Fruit fly (Drosophila melanogaster) whole organism, embryonic: ENCODE measurements around the gene CG17768.
A peak's percentile ranks its signal among the peaks of the same experiment; 100 is the strongest.

Experiments used
- Bgb ChIP-seq: fragments of 200-800 bp; sonication (Bioruptor generic); IDR thresholded peaks from 2 replicates; pipeline ENCODE4 v1.3.6; 2022; ENCODE audit warnings: missing biosample characterization, missing genetic modification characterization; ENCODE audit not compliant: partially characterized antibody
- CG10654 ChIP-seq: fragments of 200-800 bp; sonication (Bioruptor generic); optimal IDR thresholded peaks from 2 replicates; lab custom pipeline; 2016; ENCODE audit warnings: missing biosample characterization, missing genetic modification characterization
- CG12071 ChIP-seq: fragments of 200-800 bp; sonication (Bioruptor generic); optimal IDR thresholded peaks from 3 replicates; lab custom pipeline; 2018; ENCODE audit warnings: missing biosample characterization, mild to moderate bottlenecking, missing genetic modification characterization
- CG13287 ChIP-seq: fragments of 200-800 bp; sonication (Bioruptor generic); IDR thresholded peaks from 2 replicates; pipeline ENCODE4 v1.3.6; 2022; ENCODE audit warnings: missing biosample characterization, missing genetic modification characterization; ENCODE audit not compliant: partially characterized antibody
- CG13424 ChIP-seq: fragments of 200-800 bp; sonication (Bioruptor generic); optimal IDR thresholded peaks from 2 replicates; lab custom pipeline; 2019; ENCODE audit warnings: missing biosample characterization, mild to moderate bottlenecking, missing genetic modification characterization, moderate library complexity
- CG14860 ChIP-seq: fragments of 200-800 bp; sonication (Bioruptor generic); IDR thresholded peaks from 3 replicates; pipeline ENCODE4 v1.3.6; 2022; ENCODE audit warnings: missing biosample characterization, missing genetic modification characterization; ENCODE audit not compliant: partially characterized antibody
- CG1603 ChIP-seq: fragments of 200-800 bp; sonication (Bioruptor generic); optimal IDR thresholded peaks from 2 replicates; lab custom pipeline; 2019; ENCODE audit warnings: missing biosample characterization, mild to moderate bottlenecking, missing genetic modification characterization, moderate library complexity
- CG18262 ChIP-seq: fragments of 200-800 bp; optimal IDR thresholded peaks from 3 replicates; lab custom pipeline; 2019; ENCODE audit warnings: missing biosample characterization, mild to moderate bottlenecking, missing genetic modification characterization, moderate library complexity
- CG18476 ChIP-seq: fragments of 200-800 bp; sonication (Bioruptor generic); optimal IDR thresholded peaks from 2 replicates; lab custom pipeline; 2016; ENCODE audit warnings: missing biosample characterization, mild to moderate bottlenecking, missing genetic modification characterization
- CG2120 ChIP-seq: fragments of 200-800 bp; sonication (Bioruptor generic); optimal IDR thresholded peaks from 3 replicates; lab custom pipeline; 2016; ENCODE audit warnings: missing biosample characterization, missing genetic modification characterization
- CG2129 ChIP-seq: fragments of 200-800 bp; sonication (Bioruptor generic); IDR thresholded peaks from 2 replicates; pipeline ENCODE4 v1.3.6; 2022; ENCODE audit warnings: missing biosample characterization, missing genetic modification characterization; ENCODE audit not compliant: partially characterized antibody
- CG30020 ChIP-seq: fragments of 200-800 bp; optimal IDR thresholded peaks from 2 replicates; lab custom pipeline; 2019; ENCODE audit warnings: missing biosample characterization, mild to moderate bottlenecking, missing genetic modification characterization, moderate library complexity
- CG30403 ChIP-seq: fragments of 200-800 bp; sonication (Bioruptor generic); optimal IDR thresholded peaks from 3 replicates; lab custom pipeline; 2016; ENCODE audit warnings: missing biosample characterization, missing genetic modification characterization
- CG31365 ChIP-seq: fragments of 200-800 bp; sonication (Bioruptor generic); optimal IDR thresholded peaks from 2 replicates; lab custom pipeline; 2018; ENCODE audit warnings: missing biosample characterization, mild to moderate bottlenecking, missing genetic modification characterization
- CG3726 ChIP-seq: fragments of 200-800 bp; sonication (Bioruptor generic); IDR thresholded peaks from 3 replicates; pipeline ENCODE4, ENCODE4 v1.3.6; 2022; ENCODE audit warnings: missing biosample characterization, missing genetic modification characterization
- CG6175 ChIP-seq: fragments of 200-800 bp; sonication (Bioruptor generic); IDR thresholded peaks from 3 replicates; pipeline ENCODE4 v1.3.6; 2022; ENCODE audit warnings: missing biosample characterization, missing genetic modification characterization
- CG7271 ChIP-seq: fragments of 200-800 bp; sonication (Bioruptor generic); optimal IDR thresholded peaks from 2 replicates; lab custom pipeline; 2018; ENCODE audit warnings: missing biosample characterization, mild to moderate bottlenecking, missing genetic modification characterization, moderate library complexity
- CG8290 ChIP-seq, 3 experiments: fragments of 200-800 bp; sonication (Bioruptor generic); optimal IDR thresholded peaks; 2 replicates each; lab custom pipeline; 2016 to 2019; ENCODE audit warnings: missing biosample characterization in 3 of 3, missing genetic modification characterization in 3 of 3, mild to moderate bottlenecking in 2 of 3, moderate library complexity in 1 of 3
- CG8388 ChIP-seq: fragments of 200-800 bp; sonication (Bioruptor generic); optimal IDR thresholded peaks from 2 replicates; lab custom pipeline; 2019; ENCODE audit warnings: missing biosample characterization, mild to moderate bottlenecking, missing genetic modification characterization, moderate library complexity
- CG8944 ChIP-seq: fragments of 200-800 bp; sonication (Bioruptor generic); optimal IDR thresholded peaks from 3 replicates; lab custom pipeline; 2016; ENCODE audit warnings: missing biosample characterization, missing genetic modification characterization
- CoRest ChIP-seq: fragments of 200-800 bp; sonication (Bioruptor generic); optimal IDR thresholded peaks from 3 replicates; lab custom pipeline; 2018; ENCODE audit warnings: missing biosample characterization, mild to moderate bottlenecking, missing genetic modification characterization, moderate library complexity
- Dp ChIP-seq: fragments of 200-800 bp; sonication (Bioruptor generic); optimal IDR thresholded peaks from 2 replicates; lab custom pipeline; 2018; ENCODE audit warnings: missing biosample characterization, mild to moderate bottlenecking, missing genetic modification characterization, moderate library complexity
- E2f2 ChIP-seq: fragments of 200-800 bp; sonication (Bioruptor generic); IDR thresholded peaks from 2 replicates; pipeline ENCODE4 v1.3.6; 2022; ENCODE audit warnings: missing biosample characterization, missing genetic modification characterization
- Elba2 ChIP-seq: fragments of 200-800 bp; sonication (Bioruptor generic); optimal IDR thresholded peaks from 3 replicates; lab custom pipeline; 2016; ENCODE audit warnings: missing biosample characterization, missing genetic modification characterization
- Max ChIP-seq: fragments of 200-800 bp; sonication (Bioruptor generic); optimal IDR thresholded peaks from 2 replicates; lab custom pipeline; 2016; ENCODE audit warnings: missing biosample characterization, mild to moderate bottlenecking, missing genetic modification characterization
- NC2α ChIP-seq: fragments of 200-800 bp; sonication (Bioruptor generic); optimal IDR thresholded peaks from 2 replicates; lab custom pipeline; 2016; ENCODE audit warnings: missing biosample characterization, missing genetic modification characterization
- Nf-YC ChIP-seq: fragments of 200-800 bp; optimal IDR thresholded peaks from 3 replicates; lab custom pipeline; 2019; ENCODE audit warnings: missing biosample characterization, mild to moderate bottlenecking, missing genetic modification characterization, moderate library complexity
- PHDP ChIP-seq: fragments of 200-800 bp; sonication (Bioruptor generic); optimal IDR thresholded peaks from 3 replicates; lab custom pipeline; 2018; ENCODE audit warnings: missing biosample characterization, mild to moderate bottlenecking, missing genetic modification characterization, moderate library complexity
- Pdp1 ChIP-seq, 2 experiments: fragments of 200-800 bp; sonication (Bioruptor generic); optimal IDR thresholded peaks; 3 replicates each; lab custom pipeline; 2016; ENCODE audit warnings: missing biosample characterization in 2 of 2, missing genetic modification characterization in 2 of 2, mild to moderate bottlenecking in 1 of 2, moderate library complexity in 1 of 2
- Sin3A ChIP-seq: fragments of >200 bp; optimal IDR thresholded peaks from 2 replicates; lab custom pipeline; 2018
- Sry-β ChIP-seq: fragments of 200-800 bp; sonication (Bioruptor generic); optimal IDR thresholded peaks from 2 replicates; lab custom pipeline; 2018; ENCODE audit warnings: missing biosample characterization, mild to moderate bottlenecking, missing genetic modification characterization, moderate library complexity
- Sry-δ ChIP-seq: fragments of 200-800 bp; sonication (Bioruptor generic); optimal IDR thresholded peaks from 2 replicates; lab custom pipeline; 2016; ENCODE audit warnings: missing biosample characterization, missing genetic modification characterization
- Vsx1 ChIP-seq: fragments of 200-800 bp; sonication (Bioruptor generic); optimal IDR thresholded peaks from 2 replicates; lab custom pipeline; 2017; ENCODE audit warnings: missing biosample characterization, mild to moderate bottlenecking, missing genetic modification characterization, missing genetic modification reagents
- dpn ChIP-seq, 2 experiments: fragments of 200-800 bp; sonication (Bioruptor generic); optimal IDR thresholded peaks; 3 replicates each; lab custom pipeline; 2016; ENCODE audit warnings: missing biosample characterization in 2 of 2, missing genetic modification characterization in 2 of 2
- exex ChIP-seq: fragments of 200-800 bp; sonication (Bioruptor generic); optimal IDR thresholded peaks from 4 replicates; lab custom pipeline; 2018; ENCODE audit warnings: missing biosample characterization, mild to moderate bottlenecking, missing genetic modification characterization, moderate library complexity
- gfzf ChIP-seq: fragments of 200-800 bp; sonication (Bioruptor generic); optimal IDR thresholded peaks from 2 replicates; lab custom pipeline; 2016; ENCODE audit warnings: missing biosample characterization, mild to moderate bottlenecking, missing genetic modification characterization, moderate library complexity
- grau ChIP-seq: fragments of 200-800 bp; optimal IDR thresholded peaks from 3 replicates; lab custom pipeline; 2019; ENCODE audit warnings: missing biosample characterization, mild to moderate bottlenecking, missing genetic modification characterization, moderate library complexity
- hb ChIP-seq: fragments of 200-800 bp; sonication (Bioruptor generic); IDR thresholded peaks from 3 replicates; pipeline ENCODE4 v1.3.6; 2022; ENCODE audit warnings: missing biosample characterization, missing genetic modification characterization; ENCODE audit not compliant: partially characterized antibody
- hbn ChIP-seq: fragments of 200-800 bp; sonication (Bioruptor generic); IDR thresholded peaks from 2 replicates; pipeline ENCODE4 v1.3.6; 2022; ENCODE audit warnings: missing biosample characterization, missing genetic modification characterization; ENCODE audit not compliant: partially characterized antibody
- org-1 ChIP-seq: fragments of 200-800 bp; sonication (Bioruptor generic); optimal IDR thresholded peaks from 2 replicates; lab custom pipeline; 2017; ENCODE audit warnings: missing biosample characterization, missing genetic modification characterization
- phol ChIP-seq: fragments of 200-800 bp; sonication (Bioruptor generic); optimal IDR thresholded peaks from 3 replicates; lab custom pipeline; 2018; ENCODE audit warnings: missing biosample characterization, mild to moderate bottlenecking, missing genetic modification characterization, moderate library complexity
- slbo ChIP-seq: fragments of 200-800 bp; sonication (Bioruptor generic); IDR thresholded peaks from 2 replicates; pipeline ENCODE4 v1.3.6; 2022; ENCODE audit warnings: missing biosample characterization, missing genetic modification characterization
- sqz ChIP-seq: fragments of 200-800 bp; sonication (Bioruptor generic); optimal IDR thresholded peaks from 3 replicates; lab custom pipeline; 2018; ENCODE audit warnings: missing biosample characterization, mild to moderate bottlenecking, missing genetic modification characterization
- sug ChIP-seq: fragments of 200-800 bp; optimal IDR thresholded peaks from 2 replicates; lab custom pipeline; 2019; ENCODE audit warnings: missing biosample characterization, mild to moderate bottlenecking, missing genetic modification characterization, moderate library complexity
- unc-4 ChIP-seq: fragments of 200-800 bp; sonication (Bioruptor generic); IDR thresholded peaks from 2 replicates; pipeline ENCODE4 v1.3.6; 2022; ENCODE audit warnings: missing biosample characterization, missing genetic modification characterization; ENCODE audit not compliant: partially characterized antibody
- vnd ChIP-seq: fragments of 200-800 bp; sonication (Bioruptor generic); IDR thresholded peaks from 3 replicates; pipeline ENCODE4 v1.3.6; 2022; ENCODE audit warnings: missing biosample characterization, missing genetic modification characterization; ENCODE audit not compliant: partially characterized antibody
- vvl ChIP-seq: fragments of 200-800 bp; sonication (Bioruptor generic); IDR thresholded peaks from 2 replicates; pipeline ENCODE4 v1.3.6; 2022; ENCODE audit warnings: missing biosample characterization, missing genetic modification characterization
- zen2 ChIP-seq: fragments of 200-800 bp; sonication (Bioruptor generic); IDR thresholded peaks from 3 replicates; pipeline ENCODE4 v1.3.6; 2022; ENCODE audit warnings: missing biosample characterization, missing genetic modification characterization; ENCODE audit not compliant: partially characterized antibody

CG17768 gene

DNA sequence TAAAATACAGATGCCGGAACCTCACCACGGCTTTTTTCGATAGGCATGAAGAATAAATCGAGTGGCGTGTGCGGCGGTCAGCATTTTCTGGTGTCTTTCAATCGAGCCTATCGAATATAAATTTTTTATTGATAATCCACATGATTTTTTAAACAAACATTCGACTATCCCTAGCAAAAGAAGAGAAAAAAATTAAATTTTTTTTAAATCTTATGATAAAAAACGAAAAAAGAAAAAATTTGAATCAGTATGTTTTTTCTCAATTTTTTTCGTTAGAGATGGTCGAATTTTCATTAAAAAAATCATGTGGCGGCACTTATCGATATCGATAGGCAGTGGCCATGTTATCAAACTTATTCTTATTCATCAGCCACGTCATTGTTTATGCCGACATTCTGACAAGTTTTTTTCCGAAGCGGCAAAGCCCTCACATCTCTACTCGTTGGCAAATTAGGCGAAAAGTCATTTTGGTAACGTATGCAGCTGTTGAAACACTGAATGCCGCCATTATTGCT is 21.6 kb upstream of the CG17768 start, which contains the start of the genes SmB and KdelR (continued):
- TF ChIP-seq Sry-β (GFP tag; lab: Kevin White, UChicago) (no peak), gfzf (GFP tag; lab: Kevin White, UChicago) (peak; percentile 61), CG14860 (GFP tag; lab: Robert Waterston, UW) (peak; percentile 90), Dp (GFP tag; lab: Kevin White, UChicago) (peak; percentile 55), CG18476 (peak; percentile 7), CG18262 (tag; lab: Kevin White, UChicago) (peak; percentile 49), grau (peak; percentile 32), E2f2 (peak; percentile 68; the same call in 1 of the 2 replicates), dpn (GFP tag; optimal IDR thresholded peaks at IDR 0.05; lab: Kevin White, UChicago) (peak in 1 of 2 experiments; percentile 13), Sry-δ (GFP tag; lab: Kevin White, UChicago) (peak; percentile 89), NC2α (GFP tag; lab: Kevin White, UChicago) (no peak), CG31365 (tag; lab: Kevin White, UChicago) (no peak), vnd (GFP tag; lab: Robert Waterston, UW) (peak; percentile 89; the same call in 2 of the 3 replicates), Bgb (GFP tag; lab: Robert Waterston, UW) (peak; percentile 80), CG6175 (GFP tag; lab: Robert Waterston, UW) (no peak), sug (tag; lab: Kevin White, UChicago) (peak; percentile 58), Sin3A (lab: Kevin White, UChicago) (peak; percentile 44), CG3726 (GFP tag; lab: Robert Waterston, UW) (no peak), CG7271 (tag; lab: Kevin White, UChicago) (peak; percentile 8), zen2 (peak; percentile 66), hb (GFP tag; lab: Robert Waterston, UW) (peak; percentile 90), CG12071 (no peak), CG13287 (GFP tag; lab: Robert Waterston, UW) (peak; percentile 92), slbo (GFP tag; lab: Robert Waterston, UW) (peak; percentile 26; the same call in 1 of the 2 replicates), vvl (GFP tag; lab: Robert Waterston, UW) (0 out of 2 replicates have a peak, but pooled peaks have one; percentile 6), sqz (peak; percentile 84), CG2129 (GFP tag; lab: Robert Waterston, UW) (peak; percentile 31; the same call in 1 of the 2 replicates), Elba2 (GFP tag; lab: Kevin White, UChicago) (peak; percentile 26), CG8290 (GFP tag; optimal IDR thresholded peaks at IDR 0.05; lab: Kevin White, UChicago) (peak; percentile 40), CG8290 (tag; optimal IDR thresholded peaks at IDR 0.05; lab: Kevin White, UChicago) (peak in 1 of 2 experiments; percentile 53), hbn (GFP tag; lab: Robert Waterston, UW) (peak; percentile 71), phol (tag; lab: Kevin White, UChicago) (peak; percentile 83), Pdp1 (GFP tag; optimal IDR thresholded peaks at IDR 0.05; lab: Kevin White, UChicago) (no peak), CG2120 (GFP tag; lab: Kevin White, UChicago) (peak; percentile 51), CG8388 (GFP tag; lab: Kevin White, UChicago) (peak; percentile 21), CG13424 (tag; lab: Kevin White, UChicago) (peak; percentile 7), Vsx1 (peak; percentile 69), CG8944 (GFP tag; lab: Kevin White, UChicago) (no peak), Nf-YC (tag; lab: Kevin White, UChicago) (peak; percentile 60), Max (GFP tag; lab: Kevin White, UChicago) (peak; percentile 64), exex (tag; lab: Kevin White, UChicago) (peak; percentile 19), CG30020 (tag; lab: Kevin White, UChicago) (peak; percentile 91), org-1 (GFP tag; lab: Kevin White, UChicago) (no peak), unc-4 (GFP tag; lab: Robert Waterston, UW) (peak; percentile 83), CG1603 (peak; percentile 16), PHDP (peak; percentile 22), CG30403 (GFP tag; lab: Kevin White, UChicago) (peak; percentile 44), CoRest (tag; lab: Kevin White, UChicago) (peak; percentile 16), CG10654 (no peak)
